Worm (Caenorhabditis elegans): ENCODE results near the gene ifta-1.

ifta-1 gene

DNA sequence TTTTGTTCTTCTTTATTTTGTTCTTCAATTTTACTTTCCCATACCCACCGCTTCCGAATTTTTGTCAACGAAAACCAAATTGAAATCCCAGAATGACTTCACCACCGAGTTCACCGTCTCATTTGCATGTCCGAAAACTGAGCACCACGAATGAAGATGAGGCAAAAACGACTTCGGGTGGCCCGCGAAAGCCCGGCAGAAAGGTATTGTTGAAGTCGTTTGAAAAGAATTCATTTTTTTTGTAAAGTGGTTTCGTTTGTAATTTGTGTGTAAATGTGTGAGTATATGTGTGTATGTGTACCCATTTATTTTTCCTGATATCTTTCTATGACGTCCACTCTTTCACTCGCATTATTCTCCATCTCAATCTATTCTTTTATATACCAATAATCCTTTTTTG, 5.4 kb upstream of the ifta-1 start, which contains the start of gene C38C5.1:
Gene C38C5.1, plus strand, starts transcription at position 90 of the 400 bp plus-strand sequence.
- TF ChIP-seq hmbx-1 (tag; optimal IDR thresholded peaks at IDR 0.05) (no peak), pes-1 (GFP tag; IDR thresholded peaks at IDR 0.05) (no peak)

DNA sequence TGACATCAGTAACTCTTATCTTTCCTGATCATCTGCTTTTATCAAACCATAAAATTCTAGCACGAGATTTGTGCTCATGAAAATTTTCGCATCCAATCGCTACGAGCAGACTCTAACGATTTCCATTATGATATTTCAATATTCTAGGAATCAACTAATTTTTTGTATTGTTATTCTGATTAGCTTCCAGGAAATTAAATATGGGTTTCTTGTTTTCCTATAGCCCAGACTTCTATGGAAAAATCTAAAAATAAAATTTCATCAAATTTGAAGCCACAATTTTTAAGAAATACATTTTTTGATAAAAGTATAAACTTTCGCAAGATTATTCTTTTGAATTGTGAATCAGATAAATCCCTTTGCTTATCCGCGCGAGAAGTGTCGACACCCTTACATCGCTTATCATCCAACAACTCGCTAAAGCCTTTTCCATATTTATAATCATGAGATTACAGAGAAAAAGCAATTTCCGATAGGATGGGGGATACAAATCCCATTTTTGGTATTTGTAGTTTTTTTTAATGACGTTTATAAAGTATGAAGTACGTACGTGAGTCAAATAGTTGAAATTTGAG, 2.6 kb upstream of the ifta-1 start:
- TF ChIP-seq B0310.2 (tag; optimal IDR thresholded peaks at IDR 0.05), result no peak
- no peak for TF ChIP-seq tra-4 (tag; optimal IDR thresholded peaks at IDR 0.05)
- no peak for TF ChIP-seq tbx-11 (GFP tag; IDR thresholded peaks at IDR 0.05)
- TF ChIP-seq hmbx-1 (tag; optimal IDR thresholded peaks at IDR 0.05), result no peak
- TF ChIP-seq aly-1 (tag; optimal IDR thresholded peaks at IDR 0.05), result no peak
- TF ChIP-seq ama-1 (optimal IDR thresholded peaks at IDR 0.05), result no peak
- no peak for TF ChIP-seq hmg-4 (GFP tag; optimal IDR thresholded peaks at IDR 0.05)
- no peak for TF ChIP-seq hnd-1 (tag; optimal IDR thresholded peaks at IDR 0.05)

DNA sequence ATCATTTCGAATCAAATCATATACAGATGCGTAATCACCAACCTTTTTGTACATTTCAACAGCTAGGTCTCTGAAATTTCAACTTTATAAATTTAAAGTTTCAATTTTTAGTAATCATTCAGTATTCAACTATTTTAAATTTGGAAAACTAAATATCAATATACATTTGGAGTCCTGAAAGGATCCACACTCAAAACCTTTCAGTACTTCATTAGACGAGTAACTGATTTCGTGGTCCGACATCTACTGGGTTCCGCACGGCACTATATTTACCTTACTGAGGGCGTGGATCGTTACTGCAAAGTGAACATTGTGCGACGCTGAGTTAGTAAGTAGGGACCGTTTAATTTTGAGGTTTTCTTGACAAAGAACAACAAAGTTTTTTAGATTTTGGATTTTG, 4.7 kb downstream of the ifta-1 start:
- TF ChIP-seq flt-1 (GFP tag; IDR thresholded peaks at IDR 0.05) (no peak), sea-1 (GFP tag; conservative IDR thresholded peaks at IDR 0.05) (no peak), ceh-36 (tag; optimal IDR thresholded peaks at IDR 0.05) (no peak), hmbx-1 (tag; optimal IDR thresholded peaks at IDR 0.05) (no peak), ama-1 (optimal IDR thresholded peaks at IDR 0.05) (no peak), pes-1 (GFP tag; IDR thresholded peaks at IDR 0.05) (no peak), F13C5.2 (tag; optimal IDR thresholded peaks at IDR 0.05) (no peak), tbx-11 (GFP tag; IDR thresholded peaks at IDR 0.05) (no peak), ets-7 (tag; optimal IDR thresholded peaks at IDR 0.05) (no peak), tra-4 (tag; optimal IDR thresholded peaks at IDR 0.05) (no peak), aly-1 (tag; optimal IDR thresholded peaks at IDR 0.05) (no peak), ceh-13 (GFP tag; optimal IDR thresholded peaks at IDR 0.05) (no peak), scrt-1 (GFP tag; IDR thresholded peaks at IDR 0.05) (no peak), B0310.2 (tag; optimal IDR thresholded peaks at IDR 0.05) (no peak), hmg-4 (GFP tag; optimal IDR thresholded peaks at IDR 0.05) (no peak), tbx-37 (GFP tag; conservative IDR thresholded peaks at IDR 0.05) (no peak), hnd-1 (tag; optimal IDR thresholded peaks at IDR 0.05) (no peak)

DNA sequence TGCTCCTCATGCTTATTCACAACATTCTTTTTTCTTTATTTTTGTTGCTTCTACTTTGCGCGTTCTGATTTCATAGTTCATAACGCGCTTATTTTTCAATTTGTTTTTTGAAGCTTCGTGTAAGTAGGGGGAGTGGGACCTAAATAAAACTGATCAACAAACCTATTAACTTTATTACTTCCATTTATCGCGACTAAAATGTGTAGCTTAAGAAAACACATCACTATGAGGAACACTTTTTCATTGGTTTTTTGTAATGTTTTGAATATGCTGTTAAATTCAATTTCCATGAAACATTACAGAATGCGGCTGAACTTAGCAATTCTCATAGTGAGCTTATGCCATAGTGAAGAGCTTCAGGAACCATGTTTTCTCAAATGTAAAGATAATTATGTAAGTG, 8.9 kb downstream of the ifta-1 start, which contains the start of gene C54G7.1:
Gene C54G7.1, plus strand, starts transcription at position 301 of the 400 bp plus-strand sequence.
- no peak for TF ChIP-seq sea-1 (GFP tag; conservative IDR thresholded peaks at IDR 0.05)
- TF ChIP-seq pes-1 (GFP tag; IDR thresholded peaks at IDR 0.05), result no peak
- no peak for TF ChIP-seq ceh-36 (tag; optimal IDR thresholded peaks at IDR 0.05)
- TF ChIP-seq hmg-4 (GFP tag; optimal IDR thresholded peaks at IDR 0.05), result no peak

DNA sequence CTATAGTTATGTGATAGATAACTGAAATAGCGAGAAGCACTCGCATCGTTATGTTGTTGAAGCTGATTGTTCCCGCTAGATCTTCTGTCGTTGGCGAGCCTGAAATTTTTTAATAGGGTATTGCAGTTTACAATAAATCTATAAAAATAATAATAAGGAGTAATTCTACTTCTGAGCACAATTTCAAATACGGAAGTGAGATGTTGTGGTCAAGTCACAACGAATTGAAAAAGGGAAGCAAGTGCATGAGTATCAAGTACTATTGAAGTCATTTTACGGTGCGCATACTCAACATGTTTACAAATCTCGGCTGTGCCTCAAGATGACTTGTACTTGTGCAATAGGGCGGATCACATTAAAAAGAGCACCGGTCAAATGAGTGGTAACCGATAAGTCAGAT, 14.1 kb downstream of the ifta-1 start, which contains the start of gene lgx-1:
Gene lgx-1, minus strand, starts transcription at position 101 of the 400 bp plus-strand sequence.
- TF ChIP-seq hnd-1 (tag; optimal IDR thresholded peaks at IDR 0.05), result no peak
- TF ChIP-seq sea-1 (GFP tag; conservative IDR thresholded peaks at IDR 0.05), result no peak
- no peak for TF ChIP-seq ceh-13 (GFP tag; optimal IDR thresholded peaks at IDR 0.05)
- no peak for TF ChIP-seq pes-1 (GFP tag; IDR thresholded peaks at IDR 0.05)
- no peak for TF ChIP-seq scrt-1 (GFP tag; IDR thresholded peaks at IDR 0.05)
- no peak for TF ChIP-seq tra-4 (tag; optimal IDR thresholded peaks at IDR 0.05)
- no peak for TF ChIP-seq flt-1 (GFP tag; IDR thresholded peaks at IDR 0.05)
- TF ChIP-seq ets-7 (tag; optimal IDR thresholded peaks at IDR 0.05), result no peak
- TF ChIP-seq hmbx-1 (tag; optimal IDR thresholded peaks at IDR 0.05), result no peak
- TF ChIP-seq F13C5.2 (tag; optimal IDR thresholded peaks at IDR 0.05), result no peak
- TF ChIP-seq aly-1 (tag; optimal IDR thresholded peaks at IDR 0.05), result no peak
- no peak for TF ChIP-seq tbx-11 (GFP tag; IDR thresholded peaks at IDR 0.05)
- no peak for TF ChIP-seq hmg-4 (GFP tag; optimal IDR thresholded peaks at IDR 0.05)
- TF ChIP-seq ama-1 (optimal IDR thresholded peaks at IDR 0.05), result no peak
- TF ChIP-seq B0310.2 (tag; optimal IDR thresholded peaks at IDR 0.05), result no peak
- TF ChIP-seq tbx-37 (GFP tag; conservative IDR thresholded peaks at IDR 0.05), result no peak

DNA sequence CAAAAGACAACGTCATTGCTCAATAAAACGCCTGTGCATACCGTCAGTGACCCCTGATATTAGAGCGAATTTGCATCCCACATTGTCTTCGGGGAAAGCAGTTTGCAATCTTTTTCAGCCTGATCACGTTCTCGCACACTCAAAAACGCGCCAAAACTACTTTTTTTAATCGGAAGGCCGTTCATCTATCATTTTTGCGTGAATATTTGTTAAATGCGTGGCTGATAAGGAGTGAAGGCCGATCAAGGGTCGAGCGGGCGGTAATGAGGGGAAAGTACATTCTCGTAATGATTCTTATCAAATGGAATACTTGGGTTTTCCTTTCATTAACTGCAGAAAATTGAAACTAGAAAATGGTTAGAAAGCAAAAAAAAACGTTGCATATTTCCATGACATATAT, 28.3 kb downstream of the ifta-1 start:
- TF ChIP-seq pes-1 (GFP tag; IDR thresholded peaks at IDR 0.05) (no peak), tra-4 (tag; optimal IDR thresholded peaks at IDR 0.05) (no peak), B0310.2 (tag; optimal IDR thresholded peaks at IDR 0.05) (no peak), ceh-13 (GFP tag; optimal IDR thresholded peaks at IDR 0.05) (no peak), tbx-37 (GFP tag; conservative IDR thresholded peaks at IDR 0.05) (no peak), hmg-4 (GFP tag; optimal IDR thresholded peaks at IDR 0.05) (no peak), aly-1 (tag; optimal IDR thresholded peaks at IDR 0.05) (no peak), scrt-1 (GFP tag; IDR thresholded peaks at IDR 0.05) (no peak), hmbx-1 (tag; optimal IDR thresholded peaks at IDR 0.05) (no peak), flt-1 (GFP tag; IDR thresholded peaks at IDR 0.05) (no peak), hnd-1 (tag; optimal IDR thresholded peaks at IDR 0.05) (no peak), sea-1 (GFP tag; conservative IDR thresholded peaks at IDR 0.05) (no peak), F13C5.2 (tag; optimal IDR thresholded peaks at IDR 0.05) (no peak), tbx-11 (GFP tag; IDR thresholded peaks at IDR 0.05) (no peak), ceh-36 (tag; optimal IDR thresholded peaks at IDR 0.05) (no peak), ets-7 (tag; optimal IDR thresholded peaks at IDR 0.05) (no peak), ama-1 (optimal IDR thresholded peaks at IDR 0.05) (no peak)

DNA sequence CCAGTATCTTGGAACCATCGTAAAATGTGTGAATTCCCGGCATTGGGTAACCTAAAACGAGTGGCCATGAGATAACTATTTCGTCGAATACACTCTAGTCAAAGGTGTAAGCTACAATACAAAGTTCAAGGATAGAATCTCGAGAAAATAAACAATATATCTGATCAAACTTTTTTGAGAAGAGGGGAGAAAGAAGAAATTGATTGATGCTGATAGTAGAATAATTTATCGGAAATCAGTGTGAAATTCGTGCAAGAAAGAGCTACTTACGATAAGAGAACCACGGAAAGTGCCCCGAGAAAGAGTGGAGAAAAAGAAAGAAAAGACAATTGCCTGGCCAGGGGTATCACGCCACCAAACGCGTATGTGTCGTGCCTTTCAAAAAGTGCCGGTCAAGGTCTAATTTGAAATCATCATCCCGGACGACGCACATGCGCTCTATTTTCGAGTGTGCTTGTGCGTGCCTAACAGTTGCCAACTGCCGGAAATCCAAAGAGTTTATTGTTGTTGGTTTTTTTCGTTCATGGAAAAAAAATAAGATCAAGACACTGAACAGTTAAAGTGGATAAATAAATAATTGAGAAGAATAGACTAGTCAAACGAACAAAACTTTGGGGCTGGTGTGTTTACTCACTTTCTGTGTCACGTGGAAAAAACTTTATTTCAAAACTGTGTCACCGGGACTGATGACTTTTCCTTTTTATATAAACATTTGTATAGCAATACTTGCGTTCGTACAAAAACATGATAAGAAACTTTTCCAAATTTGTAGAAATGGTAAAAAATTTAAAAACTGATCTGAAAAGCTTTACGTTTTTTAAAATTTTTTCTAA, 29.6 kb downstream of the ifta-1 start, which contains the start of gene mboa-3:
Gene mboa-3, minus strand, starts transcription at position 51 of the 833 bp plus-strand sequence.
- TF ChIP-seq tra-4 (tag; optimal IDR thresholded peaks at IDR 0.05), result no peak
- no peak for TF ChIP-seq hnd-1 (tag; optimal IDR thresholded peaks at IDR 0.05)
- no peak for TF ChIP-seq hmg-4 (GFP tag; optimal IDR thresholded peaks at IDR 0.05)
- no peak for TF ChIP-seq tbx-11 (GFP tag; IDR thresholded peaks at IDR 0.05)
- no peak for TF ChIP-seq ceh-13 (GFP tag; optimal IDR thresholded peaks at IDR 0.05)
- TF ChIP-seq hmbx-1 (tag; optimal IDR thresholded peaks at IDR 0.05), result no peak
- no peak for TF ChIP-seq B0310.2 (tag; optimal IDR thresholded peaks at IDR 0.05)
- TF ChIP-seq ceh-36 (tag; optimal IDR thresholded peaks at IDR 0.05), result no peak
- no peak for TF ChIP-seq flt-1 (GFP tag; IDR thresholded peaks at IDR 0.05)
- no peak for TF ChIP-seq pes-1 (GFP tag; IDR thresholded peaks at IDR 0.05)
- TF ChIP-seq F13C5.2 (tag; optimal IDR thresholded peaks at IDR 0.05), result no peak
- no peak for TF ChIP-seq scrt-1 (GFP tag; IDR thresholded peaks at IDR 0.05)
- TF ChIP-seq ets-7 (tag; optimal IDR thresholded peaks at IDR 0.05), result no peak
- TF ChIP-seq sea-1 (GFP tag; conservative IDR thresholded peaks at IDR 0.05), result no peak
- no peak for TF ChIP-seq tbx-37 (GFP tag; conservative IDR thresholded peaks at IDR 0.05)
- TF ChIP-seq ama-1 (optimal IDR thresholded peaks at IDR 0.05), result no peak
- no peak for TF ChIP-seq aly-1 (tag; optimal IDR thresholded peaks at IDR 0.05)
